Worm (Caenorhabditis elegans) whole organism, late embryonic: ENCODE data around the gene sri-31.

Experiments used
- ceh-22 ChIP-seq: sonication (generic microtip); optimal IDR thresholded peaks from 2 replicates; lab custom pipeline; 2017; ENCODE audit warnings: missing biosample characterization, missing genetic modification characterization
- hlh-13 ChIP-seq: fragments of 200-800 bp; sonication (Bioruptor generic); optimal IDR thresholded peaks from 2 replicates; lab custom pipeline; 2018; ENCODE audit warnings: mild to moderate bottlenecking, missing genetic modification characterization, missing compliant biosample characterization
- nfya-1 ChIP-seq: sonication (generic microtip); optimal IDR thresholded peaks from 2 replicates; lab custom pipeline; 2017; ENCODE audit warnings: missing genetic modification characterization, mild to moderate bottlenecking, missing compliant biosample characterization, antibody characterized with exemption, moderate library complexity
- odd-2 ChIP-seq: sonication (generic microtip); optimal IDR thresholded peaks from 2 replicates; lab custom pipeline; 2017; ENCODE audit warnings: antibody characterized with exemption, mild to moderate bottlenecking, missing genetic modification characterization, missing compliant biosample characterization
- pqm-1 ChIP-seq: sonication (generic microtip); optimal IDR thresholded peaks from 2 replicates; lab custom pipeline; 2016; ENCODE audit warnings: missing genetic modification characterization, missing compliant biosample characterization
- tbx-2 ChIP-seq: sonication (generic microtip); optimal IDR thresholded peaks from 2 replicates; lab custom pipeline; 2016; ENCODE audit warnings: missing genetic modification characterization, missing compliant biosample characterization

DNA sequence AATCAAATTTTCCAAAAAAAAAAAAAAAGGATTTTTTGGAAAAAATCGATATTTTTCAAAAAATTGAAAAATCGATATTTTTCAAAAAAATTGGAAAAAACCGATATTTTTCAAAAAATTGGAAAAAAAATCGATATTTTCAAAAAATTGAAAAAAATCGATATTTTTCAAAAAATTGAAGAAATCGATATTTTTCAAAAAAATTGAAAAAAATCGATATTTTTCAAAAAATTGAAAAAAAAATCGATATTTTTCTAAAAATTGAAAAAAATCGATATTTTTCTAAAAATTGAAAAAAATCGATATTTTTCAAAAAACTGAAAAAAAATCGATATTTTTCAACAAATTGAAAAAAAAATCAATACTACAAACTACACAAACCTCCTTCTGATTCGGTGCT lies 13.2 kb downstream of the sri-31 start:
- no peak for TF ChIP-seq ceh-22
- no peak for TF ChIP-seq tbx-2 (tag; lab: Kevin White, UChicago)
- TF ChIP-seq odd-2 (tag; lab: Kevin White, UChicago), result no peak
- TF ChIP-seq hlh-13 (GFP tag; lab: Kevin White, UChicago), result no peak
- no peak for TF ChIP-seq nfya-1 (tag; lab: Kevin White, UChicago)
- no peak for TF ChIP-seq pqm-1 (tag; lab: Kevin White, UChicago)
